Worm (Caenorhabditis elegans) whole organism, L1 larva: ENCODE data around the gene D2085.7.

Source experiments
- C34B4.2 ChIP-seq: sonication (generic microtip); optimal IDR thresholded peaks from 2 replicates; lab custom pipeline; 2017; ENCODE audit warnings: mild to moderate bottlenecking, missing genetic modification characterization, missing compliant biosample characterization
- Y116A8C.19 ChIP-seq: sonication (generic microtip); optimal IDR thresholded peaks from 2 replicates; lab custom pipeline; 2016; ENCODE audit warnings: missing compliant biosample characterization, missing genetic modification characterization, borderline replicate concordance
- blmp-1 ChIP-seq: fragments of 150-350 bp; optimal IDR thresholded peaks from 2 replicates; lab custom pipeline; 2014; ENCODE audit warnings: missing biosample characterization, missing genetic modification characterization
- ceh-63 ChIP-seq: fragments of 200-800 bp; sonication (Bioruptor generic); optimal IDR thresholded peaks from 2 replicates; lab custom pipeline; 2018; ENCODE audit warnings: mild to moderate bottlenecking, missing genetic modification characterization, missing compliant biosample characterization
- ceh-82 ChIP-seq, 3 experiments: fragments of 150-350 bp in 1 of 3; sonication (generic microtip) in 2 of 3; optimal IDR thresholded peaks; 2 replicates each; lab custom pipeline; 2014 to 2017; ENCODE audit warnings: missing biosample characterization in 3 of 3, missing genetic modification characterization in 3 of 3
- ceh-88 ChIP-seq: fragments of 200-800 bp; sonication (Bioruptor generic); IDR thresholded peaks from 2 replicates; pipeline ENCODE4 v1.3.6; 2022; ENCODE audit warnings: missing genetic modification characterization, missing compliant biosample characterization
- ceh-90 ChIP-seq: sonication (generic microtip); optimal IDR thresholded peaks from 2 replicates; lab custom pipeline; 2016; ENCODE audit warnings: missing genetic modification characterization, missing compliant biosample characterization
- dpl-1 ChIP-seq, 3 experiments: fragments of 150-350 bp in 2 of 3; sonication (generic microtip) in 1 of 3; optimal IDR thresholded peaks; 2 replicates each; lab custom pipeline; 2014 to 2017; ENCODE audit warnings: missing biosample characterization in 3 of 3, missing genetic modification characterization in 3 of 3, missing genetic modification reagents in 3 of 3
- efl-1 ChIP-seq, 4 experiments: fragments of 150-350 bp; optimal IDR thresholded peaks in 3 of 4; peaks in 1 of 4; 1 replicate in 1 of 4; 2 replicates in 3 of 4; lab custom pipeline; 2014; ENCODE audit warnings: missing biosample characterization in 2 of 4, missing genetic modification characterization in 2 of 4, missing genetic modification reagents in 2 of 4
- egl-27 ChIP-seq, 2 experiments: fragments of 150-350 bp in 1 of 2; sonication (generic microtip); optimal IDR thresholded peaks; 3 replicates each; lab custom pipeline; 2017 to 2018; ENCODE audit warnings: missing biosample characterization in 2 of 2, missing genetic modification characterization in 2 of 2, missing genetic modification reagents in 2 of 2
- elt-3 ChIP-seq, 6 experiments: fragments of 150-350 bp in 1 of 6; sonication (generic microtip); optimal IDR thresholded peaks; 2 replicates each; lab custom pipeline; 2017 to 2018; ENCODE audit warnings: missing biosample characterization in 6 of 6, missing genetic modification characterization in 6 of 6, inconsistent platforms in 1 of 6
- ets-5 ChIP-seq: fragments of 200-800 bp; sonication (Bioruptor generic); IDR thresholded peaks from 2 replicates; pipeline ENCODE4 v1.3.6; 2022; ENCODE audit warnings: missing genetic modification characterization, missing compliant biosample characterization
- fkh-10 ChIP-seq: sonication (generic microtip); optimal IDR thresholded peaks from 2 replicates; lab custom pipeline; 2017; ENCODE audit warnings: missing biosample characterization, missing genetic modification reagents, missing genetic modification characterization
- fos-1 ChIP-seq: fragments of 150-350 bp; optimal IDR thresholded peaks from 2 replicates; lab custom pipeline; 2014; ENCODE audit warnings: missing biosample characterization, missing genetic modification characterization
- grh-1 ChIP-seq: fragments of 200-800 bp; sonication (Bioruptor generic); IDR thresholded peaks from 2 replicates; pipeline ENCODE4 v1.3.6; 2022; ENCODE audit warnings: missing genetic modification reagents, missing genetic modification characterization, missing compliant biosample characterization
- hlh-17 ChIP-seq: fragments of 200-800 bp; sonication (Bioruptor generic); optimal IDR thresholded peaks from 2 replicates; lab custom pipeline; 2018; ENCODE audit warnings: missing genetic modification characterization, mild to moderate bottlenecking, missing compliant biosample characterization, moderate library complexity, borderline replicate concordance
- hpl-2 ChIP-seq: fragments of 150-350 bp; optimal IDR thresholded peaks from 2 replicates; lab custom pipeline; 2014; ENCODE audit warnings: missing biosample characterization, missing genetic modification reagents, missing genetic modification characterization
- irx-1 ChIP-seq: sonication (generic microtip); optimal IDR thresholded peaks from 2 replicates; lab custom pipeline; 2016; ENCODE audit warnings: missing genetic modification characterization, missing compliant biosample characterization
- isw-1 ChIP-seq: fragments of 200-800 bp; sonication (Bioruptor generic); IDR thresholded peaks from 2 replicates; pipeline ENCODE4 v1.3.6; 2022; ENCODE audit warnings: missing genetic modification characterization, missing compliant biosample characterization
- lin-13 ChIP-seq: fragments of 150-350 bp; optimal IDR thresholded peaks from 2 replicates; lab custom pipeline; 2014; ENCODE audit warnings: missing biosample characterization, missing genetic modification reagents, missing genetic modification characterization
- lin-15B ChIP-seq: fragments of 150-350 bp; sonication (generic microtip); optimal IDR thresholded peaks from 3 replicates; lab custom pipeline; 2014; ENCODE audit warnings: missing biosample characterization, missing genetic modification characterization
- lin-35 ChIP-seq, 2 experiments: fragments of 150-350 bp; optimal IDR thresholded peaks; 2 replicates each; lab custom pipeline; 2014; ENCODE audit warnings: missing biosample characterization in 2 of 2, missing genetic modification characterization in 2 of 2, missing genetic modification reagents in 2 of 2
- lin-39 ChIP-seq: fragments of 150-350 bp; optimal IDR thresholded peaks from 2 replicates; lab custom pipeline; 2014; ENCODE audit warnings: missing biosample characterization, missing genetic modification reagents, missing genetic modification characterization
- mdl-1 ChIP-seq, 2 experiments: fragments of 150-350 bp; optimal IDR thresholded peaks; 2 replicates each; lab custom pipeline; 2014 to 2017; ENCODE audit warnings: missing biosample characterization in 2 of 2, missing genetic modification characterization in 2 of 2, inconsistent platforms in 1 of 2
- mef-2 ChIP-seq: fragments of 150-350 bp; optimal IDR thresholded peaks from 2 replicates; lab custom pipeline; 2014; ENCODE audit warnings: missing biosample characterization, missing genetic modification characterization
- mep-1 ChIP-seq: fragments of 150-350 bp; optimal IDR thresholded peaks from 2 replicates; lab custom pipeline; 2014; ENCODE audit warnings: missing biosample characterization, missing genetic modification characterization
- nhr-12 ChIP-seq: sonication (generic microtip); optimal IDR thresholded peaks from 2 replicates; lab custom pipeline; 2017; ENCODE audit warnings: missing biosample characterization, missing genetic modification characterization
- nhr-20 ChIP-seq: sonication (generic microtip); optimal IDR thresholded peaks from 2 replicates; lab custom pipeline; 2016; ENCODE audit warnings: mild to moderate bottlenecking, missing genetic modification characterization, missing compliant biosample characterization
- nhr-237 ChIP-seq: fragments of 150-350 bp; optimal IDR thresholded peaks from 2 replicates; lab custom pipeline; 2014; ENCODE audit warnings: missing biosample characterization, missing genetic modification characterization
- nhr-76 ChIP-seq: sonication (generic microtip); optimal IDR thresholded peaks from 2 replicates; lab custom pipeline; 2017; ENCODE audit warnings: missing biosample characterization, missing genetic modification characterization
- nhr-77 ChIP-seq: fragments of 150-350 bp; optimal IDR thresholded peaks from 2 replicates; lab custom pipeline; 2014; ENCODE audit warnings: missing biosample characterization, missing genetic modification characterization
- nhr-84 ChIP-seq: sonication (generic microtip); optimal IDR thresholded peaks from 2 replicates; lab custom pipeline; 2017; ENCODE audit warnings: missing biosample characterization, missing genetic modification characterization
- pag-3 ChIP-seq: sonication (generic microtip); optimal IDR thresholded peaks from 2 replicates; lab custom pipeline; 2017; ENCODE audit warnings: missing genetic modification characterization, mild to moderate bottlenecking, missing compliant biosample characterization, antibody characterized with exemption, borderline replicate concordance; ENCODE audit not compliant: insufficient read depth
- snpc-4 ChIP-seq: fragments of 150-350 bp; optimal IDR thresholded peaks from 2 replicates; lab custom pipeline; 2014; ENCODE audit warnings: missing biosample characterization, missing genetic modification characterization
- snu-23 ChIP-seq: sonication (generic microtip); optimal IDR thresholded peaks from 2 replicates; lab custom pipeline; 2016; ENCODE audit warnings: missing genetic modification characterization, missing compliant biosample characterization
- sox-4 ChIP-seq: sonication (generic microtip); optimal IDR thresholded peaks from 2 replicates; lab custom pipeline; 2016; ENCODE audit warnings: missing genetic modification characterization, missing compliant biosample characterization
- swsn-7 ChIP-seq: sonication (generic microtip); optimal IDR thresholded peaks from 2 replicates; lab custom pipeline; 2016; ENCODE audit warnings: missing genetic modification characterization, missing compliant biosample characterization
- tbx-2 ChIP-seq: sonication (generic microtip); optimal IDR thresholded peaks from 2 replicates; lab custom pipeline; 2016; ENCODE audit warnings: missing genetic modification characterization, missing compliant biosample characterization
- unc-62 ChIP-seq: fragments of 150-350 bp; optimal IDR thresholded peaks from 2 replicates; lab custom pipeline; 2014; ENCODE audit warnings: missing biosample characterization, missing genetic modification reagents, missing genetic modification characterization
- vab-15 ChIP-seq: sonication (generic microtip); optimal IDR thresholded peaks from 2 replicates; lab custom pipeline; 2017; ENCODE audit warnings: missing genotype, mild to moderate bottlenecking, missing genetic modification characterization, missing compliant biosample characterization
- zag-1 ChIP-seq: fragments of 150-350 bp; optimal IDR thresholded peaks from 2 replicates; lab custom pipeline; 2014; ENCODE audit warnings: missing biosample characterization, missing genetic modification characterization
- ztf-11 ChIP-seq, 2 experiments: sonication (generic microtip); optimal IDR thresholded peaks; 2 replicates each; lab custom pipeline; 2016 to 2017; ENCODE audit warnings: missing genetic modification characterization in 2 of 2, missing biosample characterization in 1 of 2, missing compliant biosample characterization in 1 of 2

The D2085.7 gene

ce11 chrII:8661539-8661938 lies 20.4 kb downstream of the D2085.7 start, which contains the start of the genes piga-1 and eif-2Bepsilon (continued):
- TF ChIP-seq egl-27 (tag; optimal IDR thresholded peaks at IDR 0.05; lab: Kevin White, UChicago) (no peak), fos-1 (no peak), snu-23 (no peak), nhr-237 (no peak), hpl-2 (GFP tag; lab: Kevin White, UChicago) (no peak), vab-15 (tag; lab: Kevin White, UChicago) (no peak), nhr-84 (no peak), sox-4 (tag; lab: Kevin White, UChicago) (no peak), Y116A8C.19 (tag; lab: Kevin White, UChicago) (no peak), mdl-1 (tag; optimal IDR thresholded peaks at IDR 0.05; lab: Kevin White, UChicago) (no peak), blmp-1 (tag; lab: Kevin White, UChicago) (no peak), lin-39 (tag; lab: Kevin White, UChicago) (no peak), hlh-17 (GFP tag; lab: Kevin White, UChicago) (no peak), elt-3 (tag; optimal IDR thresholded peaks at IDR 0.05; lab: Kevin White, UChicago) (no peak), tbx-2 (no peak), snpc-4 (tag; lab: Kevin White, UChicago) (no peak), ceh-88 (GFP tag; lab: Robert Waterston, UW) (no peak), irx-1 (tag; lab: Kevin White, UChicago) (no peak), ceh-90 (tag; lab: Kevin White, UChicago) (no peak), grh-1 (GFP tag; lab: Robert Waterston, UW) (no peak), efl-1 (optimal IDR thresholded peaks at IDR 0.05; lab: Kevin White, UChicago) (peak; percentile 52 to 58), efl-1 (GFP tag; optimal IDR thresholded peaks at IDR 0.05 in 1 of 2; lab: Kevin White, UChicago) (peak; percentile 57 to 92), ceh-63 (GFP tag; lab: Kevin White, UChicago) (no peak), nhr-12 (no peak), lin-35 (GFP tag; optimal IDR thresholded peaks at IDR 0.05; lab: Kevin White, UChicago) (peak; percentile 47 to 55), C34B4.2 (tag; lab: Kevin White, UChicago) (no peak), lin-13 (no peak), pag-3 (no peak), mef-2 (tag; lab: Kevin White, UChicago) (no peak), isw-1 (GFP tag; lab: Robert Waterston, UW) (no peak; the same call in 1 of the 2 replicates), zag-1 (tag; lab: Kevin White, UChicago) (no peak), unc-62 (GFP tag; lab: Kevin White, UChicago) (no peak), nhr-20 (tag; lab: Kevin White, UChicago) (peak; percentile 33), ets-5 (GFP tag; lab: Robert Waterston, UW) (no peak)

ce11 chrII:8664533-8664932 lies 23.4 kb downstream of the D2085.7 start, which contains the start of gene etc-1:
etc-1 (plus strand) TSS chrII:8664833.
- TF ChIP-seq blmp-1 (tag; lab: Kevin White, UChicago) (no peak), mdl-1 (tag; optimal IDR thresholded peaks at IDR 0.05; lab: Kevin White, UChicago) (no peak), ceh-82 (tag; optimal IDR thresholded peaks at IDR 0.05; lab: Kevin White, UChicago) (no peak), Y116A8C.19 (tag; lab: Kevin White, UChicago) (no peak), hlh-17 (GFP tag; lab: Kevin White, UChicago) (no peak), dpl-1 (GFP tag; optimal IDR thresholded peaks at IDR 0.05; lab: Kevin White, UChicago) (no peak), lin-15B (no peak), fkh-10 (GFP tag; lab: Kevin White, UChicago) (no peak), nhr-77 (no peak), nhr-76 (tag; lab: Kevin White, UChicago) (no peak), mep-1 (no peak), grh-1 (GFP tag; lab: Robert Waterston, UW) (no peak), pag-3 (no peak), swsn-7 (tag; lab: Kevin White, UChicago) (no peak), nhr-20 (tag; lab: Kevin White, UChicago) (no peak), ztf-11 (tag; optimal IDR thresholded peaks at IDR 0.05; lab: Kevin White, UChicago) (no peak), lin-39 (tag; lab: Kevin White, UChicago) (no peak)
- TF ChIP-seq, all 84 proteins: peak for 0
